Fruit fly (Drosophila melanogaster) whole organism, embryonic: ENCODE results near the gene CG18581.

ENCODE experiments used
- Atf3 ChIP-seq: fragments of 200-800 bp; sonication (Bioruptor generic); optimal IDR thresholded peaks from 3 replicates; lab custom pipeline; 2016; ENCODE audit warnings: missing biosample characterization, missing genetic modification characterization
- Awh ChIP-seq: fragments of 200-800 bp; sonication (Bioruptor generic); IDR thresholded peaks from 2 replicates; pipeline ENCODE4, ENCODE4 v1.3.6; 2022; ENCODE audit warnings: missing biosample characterization, missing genetic modification characterization
- B-H2 ChIP-seq: fragments of 200-800 bp; sonication (Bioruptor generic); optimal IDR thresholded peaks from 2 replicates; lab custom pipeline; 2018; ENCODE audit warnings: missing biosample characterization, mild to moderate bottlenecking, missing genetic modification characterization
- CG10274 ChIP-seq: fragments of 200-800 bp; sonication (Bioruptor generic); optimal IDR thresholded peaks from 3 replicates; lab custom pipeline; 2017; ENCODE audit warnings: missing biosample characterization, mild to moderate bottlenecking, missing genetic modification characterization
- CG10979 ChIP-seq: fragments of 200-800 bp; sonication (Bioruptor generic); optimal IDR thresholded peaks from 2 replicates; lab custom pipeline; 2018; ENCODE audit warnings: missing biosample characterization, mild to moderate bottlenecking, missing genetic modification characterization, moderate library complexity
- CG12104 ChIP-seq: fragments of 200-800 bp; sonication (Bioruptor generic); optimal IDR thresholded peaks from 3 replicates; lab custom pipeline; 2016; ENCODE audit warnings: missing biosample characterization, missing genetic modification characterization
- CG12219 ChIP-seq: fragments of 200-800 bp; sonication (Bioruptor generic); optimal IDR thresholded peaks from 3 replicates; lab custom pipeline; 2018; ENCODE audit warnings: missing biosample characterization, mild to moderate bottlenecking, missing genetic modification characterization
- CG13424 ChIP-seq: fragments of 200-800 bp; sonication (Bioruptor generic); optimal IDR thresholded peaks from 2 replicates; lab custom pipeline; 2019; ENCODE audit warnings: missing biosample characterization, mild to moderate bottlenecking, missing genetic modification characterization, moderate library complexity
- CG15696 ChIP-seq: fragments of 200-800 bp; sonication (Bioruptor generic); optimal IDR thresholded peaks from 2 replicates; lab custom pipeline; 2019; ENCODE audit warnings: missing biosample characterization, mild to moderate bottlenecking, missing genetic modification characterization, moderate library complexity
- CG16813 ChIP-seq: fragments of 200-800 bp; sonication (Bioruptor generic); IDR thresholded peaks from 3 replicates; pipeline ENCODE4 v1.3.6; 2022; ENCODE audit warnings: missing biosample characterization, missing genetic modification characterization; ENCODE audit not compliant: partially characterized antibody
- CG18619 ChIP-seq: fragments of 200-800 bp; sonication (Bioruptor generic); optimal IDR thresholded peaks from 3 replicates; lab custom pipeline; 2017; ENCODE audit warnings: missing biosample characterization, mild to moderate bottlenecking, missing genetic modification characterization
- CG31224 ChIP-seq: fragments of 200-800 bp; sonication (Bioruptor generic); IDR thresholded peaks from 2 replicates; pipeline ENCODE4 v1.3.6; 2022; ENCODE audit warnings: missing biosample characterization, missing genetic modification characterization
- CG4282 ChIP-seq: fragments of 200-800 bp; sonication (Bioruptor generic); optimal IDR thresholded peaks from 2 replicates; lab custom pipeline; 2016; ENCODE audit warnings: missing biosample characterization, missing genetic modification characterization
- CG4328 ChIP-seq: fragments of 200-800 bp; sonication (Bioruptor generic); optimal IDR thresholded peaks from 3 replicates; lab custom pipeline; 2017; ENCODE audit warnings: missing biosample characterization, missing genetic modification reagents, missing genetic modification characterization
- CG4820 ChIP-seq: fragments of 200-800 bp; sonication (Bioruptor generic); optimal IDR thresholded peaks from 3 replicates; lab custom pipeline; 2016; ENCODE audit warnings: missing biosample characterization, missing genetic modification characterization
- CG7271 ChIP-seq: fragments of 200-800 bp; sonication (Bioruptor generic); optimal IDR thresholded peaks from 2 replicates; lab custom pipeline; 2018; ENCODE audit warnings: missing biosample characterization, mild to moderate bottlenecking, missing genetic modification characterization, moderate library complexity
- Fer1 ChIP-seq: fragments of 200-800 bp; sonication (Bioruptor generic); optimal IDR thresholded peaks from 2 replicates; lab custom pipeline; 2017; ENCODE audit warnings: missing biosample characterization, mild to moderate bottlenecking, missing genetic modification characterization
- HHEX ChIP-seq: fragments of 200-800 bp; sonication (Bioruptor generic); optimal IDR thresholded peaks from 3 replicates; lab custom pipeline; 2017; ENCODE audit warnings: missing biosample characterization, mild to moderate bottlenecking, missing genetic modification characterization, missing genetic modification reagents
- Hey ChIP-seq: fragments of 200-800 bp; sonication (Bioruptor generic); optimal IDR thresholded peaks from 3 replicates; lab custom pipeline; 2018; ENCODE audit warnings: missing biosample characterization, mild to moderate bottlenecking, missing genetic modification characterization
- HmgZ ChIP-seq: fragments of 200-800 bp; sonication (Bioruptor generic); optimal IDR thresholded peaks from 2 replicates; lab custom pipeline; 2018; ENCODE audit warnings: missing biosample characterization, mild to moderate bottlenecking, missing genetic modification characterization
- Hmr ChIP-seq: fragments of 200-800 bp; sonication (Bioruptor generic); optimal IDR thresholded peaks from 3 replicates; lab custom pipeline; 2017; ENCODE audit warnings: mild to moderate bottlenecking, missing biosample characterization, missing genetic modification reagents, missing genetic modification characterization
- Lhr ChIP-seq: fragments of 200-800 bp; sonication (Bioruptor generic); optimal IDR thresholded peaks from 3 replicates; lab custom pipeline; 2017; ENCODE audit warnings: mild to moderate bottlenecking, missing biosample characterization, missing genetic modification reagents, missing genetic modification characterization
- Myb ChIP-seq: fragments of 200-800 bp; sonication (Bioruptor generic); optimal IDR thresholded peaks from 2 replicates; lab custom pipeline; 2016; ENCODE audit warnings: missing biosample characterization, missing genetic modification characterization
- NC2β ChIP-seq: fragments of 200-800 bp; sonication (Bioruptor generic); optimal IDR thresholded peaks from 2 replicates; lab custom pipeline; 2016; ENCODE audit warnings: missing biosample characterization, missing genetic modification characterization
- Nf-YB ChIP-seq: fragments of 200-800 bp; sonication (Bioruptor generic); optimal IDR thresholded peaks from 3 replicates; lab custom pipeline; 2019; ENCODE audit warnings: missing biosample characterization, mild to moderate bottlenecking, missing genetic modification characterization, moderate library complexity
- Poxn ChIP-seq: fragments of 200-800 bp; sonication (Bioruptor generic); IDR thresholded peaks from 2 replicates; pipeline ENCODE4 v1.3.6; 2022; ENCODE audit warnings: missing biosample characterization, missing genetic modification characterization
- Taf1 ChIP-seq: fragments of 200-800 bp; sonication (Bioruptor generic); IDR thresholded peaks from 2 replicates; pipeline ENCODE4 v1.3.6; 2022; ENCODE audit warnings: missing biosample characterization, missing genetic modification characterization
- amos ChIP-seq: fragments of 200-800 bp; sonication (Bioruptor generic); IDR thresholded peaks from 2 replicates; pipeline ENCODE4 v1.3.6; 2022; ENCODE audit warnings: missing biosample characterization, missing genetic modification characterization; ENCODE audit not compliant: partially characterized antibody
- bcd ChIP-seq: fragments of 200-800 bp; sonication (Bioruptor generic); optimal IDR thresholded peaks from 2 replicates; lab custom pipeline; 2017; ENCODE audit warnings: missing biosample characterization, mild to moderate bottlenecking, missing genetic modification characterization
- bowl ChIP-seq: fragments of 200-800 bp; sonication (Bioruptor generic); IDR thresholded peaks from 2 replicates; pipeline ENCODE4 v1.3.6; 2022; ENCODE audit warnings: missing biosample characterization, missing genetic modification characterization
- cg ChIP-seq: fragments of 200-800 bp; sonication (Bioruptor generic); optimal IDR thresholded peaks from 3 replicates; lab custom pipeline; 2019; ENCODE audit warnings: missing biosample characterization, mild to moderate bottlenecking, missing genetic modification characterization, moderate library complexity
- chn ChIP-seq: fragments of 200-800 bp; sonication (Bioruptor generic); optimal IDR thresholded peaks from 2 replicates; lab custom pipeline; 2016; ENCODE audit warnings: missing biosample characterization, missing genetic modification characterization
- dati ChIP-seq: fragments of 200-800 bp; sonication (Bioruptor generic); IDR thresholded peaks from 2 replicates; pipeline ENCODE4 v1.3.6; 2022; ENCODE audit warnings: missing biosample characterization, missing genetic modification characterization
- ewg ChIP-seq: fragments of 200-800 bp; sonication (Bioruptor generic); optimal IDR thresholded peaks from 3 replicates; lab custom pipeline; 2017; ENCODE audit warnings: mild to moderate bottlenecking, missing biosample characterization, missing genetic modification reagents, missing genetic modification characterization
- ftz-f1 ChIP-seq: fragments of 200-800 bp; sonication (Bioruptor generic); optimal IDR thresholded peaks from 2 replicates; lab custom pipeline; 2016; ENCODE audit warnings: missing biosample characterization, missing genetic modification characterization
- gsb ChIP-seq: fragments of 200-800 bp; sonication (Bioruptor generic); IDR thresholded peaks from 2 replicates; pipeline ENCODE4 v1.3.6; 2022; ENCODE audit warnings: missing biosample characterization, missing genetic modification characterization
- kah ChIP-seq: fragments of 200-800 bp; sonication (Bioruptor generic); optimal IDR thresholded peaks from 2 replicates; lab custom pipeline; 2018; ENCODE audit warnings: missing biosample characterization, mild to moderate bottlenecking, missing genetic modification characterization
- lola ChIP-seq, 3 experiments: fragments of >200 bp in 2 of 3; fragments of 200-800 bp in 1 of 3; sonication (Bioruptor generic) in 1 of 3; optimal IDR thresholded peaks; 2 replicates each; lab custom pipeline; 2017 to 2019; ENCODE audit warnings: missing biosample characterization in 3 of 3, missing genetic modification characterization in 3 of 3, mild to moderate bottlenecking in 1 of 3, moderate library complexity in 1 of 3
- lov ChIP-seq, 2 experiments: fragments of 200-800 bp in 1 of 2; fragments of >200 bp in 1 of 2; sonication (Bioruptor generic) in 1 of 2; IDR thresholded peaks in 1 of 2; optimal IDR thresholded peaks in 1 of 2; 2 replicates in 1 of 2; 3 replicates in 1 of 2; pipeline versions ENCODE4 v1.3.6 to Lab custom; 2017 to 2022; ENCODE audit warnings: missing biosample characterization in 1 of 2, missing genetic modification characterization in 1 of 2
- luna ChIP-seq: fragments of 200-800 bp; sonication (Bioruptor generic); optimal IDR thresholded peaks from 2 replicates; lab custom pipeline; 2016; ENCODE audit warnings: missing biosample characterization, missing genetic modification characterization
- mam ChIP-seq: fragments of 200-800 bp; sonication (Bioruptor generic); optimal IDR thresholded peaks from 3 replicates; lab custom pipeline; 2016; ENCODE audit warnings: missing biosample characterization, missing genetic modification characterization
- nmo ChIP-seq: fragments of 200-800 bp; sonication (Bioruptor generic); optimal IDR thresholded peaks from 2 replicates; lab custom pipeline; 2018; ENCODE audit warnings: missing biosample characterization, mild to moderate bottlenecking, missing genetic modification characterization, moderate library complexity
- oc ChIP-seq: fragments of 200-800 bp; sonication (Bioruptor generic); optimal IDR thresholded peaks from 2 replicates; lab custom pipeline; 2018; ENCODE audit warnings: missing biosample characterization, mild to moderate bottlenecking, missing genetic modification characterization, moderate library complexity
- pan ChIP-seq, 4 experiments: fragments of >200 bp in 3 of 4; fragments of 200-800 bp in 1 of 4; sonication (Bioruptor generic) in 1 of 4; optimal IDR thresholded peaks in 3 of 4; IDR thresholded peaks in 1 of 4; 2 replicates each; pipeline versions ENCODE4 v1.3.6 to Lab custom; 2017 to 2022; ENCODE audit warnings: missing biosample characterization in 2 of 4, missing genetic modification characterization in 2 of 4, mixed read lengths in 1 of 4
- salm ChIP-seq: fragments of 200-800 bp; sonication (Bioruptor generic); optimal IDR thresholded peaks from 2 replicates; lab custom pipeline; 2018; ENCODE audit warnings: missing biosample characterization, mild to moderate bottlenecking, missing genetic modification characterization
- shn ChIP-seq: fragments of 200-800 bp; sonication (Bioruptor generic); optimal IDR thresholded peaks from 3 replicates; lab custom pipeline; 2016; ENCODE audit warnings: missing biosample characterization, missing genetic modification characterization
- tup ChIP-seq: fragments of 200-800 bp; sonication (Bioruptor generic); optimal IDR thresholded peaks from 2 replicates; lab custom pipeline; 2016; ENCODE audit warnings: missing biosample characterization, mild to moderate bottlenecking, missing genetic modification characterization, moderate library complexity
- zfh2 ChIP-seq: fragments of 200-800 bp; sonication (Bioruptor generic); optimal IDR thresholded peaks from 2 replicates; lab custom pipeline; 2016; ENCODE audit warnings: missing biosample characterization, missing genetic modification characterization

CG18581 gene

DNA sequence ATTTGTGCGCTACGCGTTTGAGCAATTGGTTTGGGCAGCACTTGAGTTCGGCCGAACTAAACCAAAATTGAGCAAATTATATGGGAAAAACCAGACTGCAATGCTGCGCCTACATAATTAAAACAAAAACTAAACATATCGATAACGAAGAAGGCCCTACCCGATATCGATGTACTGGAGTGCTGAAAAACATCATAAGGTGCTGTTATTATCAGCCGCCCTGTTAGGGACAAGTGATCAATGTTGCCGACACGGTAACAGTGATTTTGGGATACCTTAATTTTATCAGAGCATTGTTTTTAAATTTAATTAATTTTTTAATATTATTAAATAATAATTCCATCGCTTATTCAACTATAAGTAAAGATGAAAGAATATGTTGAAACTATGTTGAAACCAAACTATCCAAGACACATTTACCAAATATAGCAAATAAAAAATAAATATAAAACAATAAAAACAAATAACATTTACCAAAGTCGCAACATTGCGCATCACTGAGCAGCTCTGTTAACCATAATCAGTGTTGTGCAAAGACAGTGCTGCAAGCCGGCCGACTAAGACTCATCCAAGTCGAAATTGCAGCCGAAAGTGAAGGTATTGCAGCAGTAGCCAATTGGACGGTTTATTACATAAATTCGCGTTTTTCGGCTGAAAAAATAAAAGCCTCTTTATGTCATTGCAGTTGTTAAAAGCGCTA lies 44.7 kb upstream of the CG18581 start, which contains the start of the genes sstn, Plp and GlyRS (continued):
- TF ChIP-seq salm (tag; lab: Kevin White, UChicago) (no peak), CG31224 (no peak), cg (GFP tag; lab: Kevin White, UChicago) (no peak), CG10979 (tag; lab: Kevin White, UChicago) (peak; percentile 22), CG12219 (GFP tag; lab: Kevin White, UChicago) (no peak), nmo (GFP tag; lab: Kevin White, UChicago) (peak; percentile 58), lola (GFP tag; optimal IDR thresholded peaks at IDR 0.05; lab: Kevin White, UChicago) (peak in 1 of 3 experiments; percentile 40), ewg (GFP tag; lab: Kevin White, UChicago) (peak; percentile 18), HmgZ (tag; lab: Kevin White, UChicago) (peak; percentile 7), CG4820 (GFP tag; lab: Kevin White, UChicago) (peak; percentile 28), HHEX (GFP tag; lab: Kevin White, UChicago) (no peak), CG13424 (tag; lab: Kevin White, UChicago) (peak; percentile 32), Atf3 (GFP tag; lab: Kevin White, UChicago) (no peak), Lhr (GFP tag; lab: Kevin White, UChicago) (peak; percentile 1), Awh (GFP tag; lab: Robert Waterston, UW) (no peak), chn (GFP tag; lab: Kevin White, UChicago) (no peak), CG4282 (no peak), bcd (GFP tag; lab: Kevin White, UChicago) (peak; percentile 52), dati (GFP tag; lab: Robert Waterston, UW) (no peak), Poxn (no peak), tup (GFP tag; lab: Kevin White, UChicago) (no peak), Fer1 (GFP tag; lab: Kevin White, UChicago) (peak; percentile 32), Nf-YB (GFP tag; lab: Kevin White, UChicago) (no peak), zfh2 (peak; percentile 14), CG10274 (GFP tag; lab: Kevin White, UChicago) (no peak), amos (peak; percentile 61), CG7271 (tag; lab: Kevin White, UChicago) (no peak), CG12104 (peak; percentile 39), bowl (GFP tag; lab: Robert Waterston, UW) (no peak), CG16813 (GFP tag; lab: Robert Waterston, UW) (no peak), ftz-f1 (GFP tag; lab: Kevin White, UChicago) (no peak), shn (no peak), pan (optimal IDR thresholded peaks at IDR 0.05; lab: Kevin White, UChicago) (no peak), pan (GFP tag; optimal IDR thresholded peaks at IDR 0.05 in 1 of 2, IDR thresholded peaks at IDR 0.05 in 1 of 2) (no peak), gsb (GFP tag; lab: Robert Waterston, UW) (no peak), B-H2 (GFP tag; lab: Kevin White, UChicago) (peak; percentile 14), CG4328 (no peak), CG18619 (peak; percentile 57), lov (optimal IDR thresholded peaks at IDR 0.05; lab: Kevin White, UChicago) (no peak), lov (GFP tag; IDR thresholded peaks at IDR 0.05; lab: Robert Waterston, UW) (no peak), Hey (tag; lab: Kevin White, UChicago) (no peak), mam (no peak), Hmr (GFP tag; lab: Kevin White, UChicago) (peak; percentile 41), oc (tag; lab: Kevin White, UChicago) (peak; percentile 26), CG15696 (tag; lab: Kevin White, UChicago) (peak; percentile 37), Myb (GFP tag; lab: Kevin White, UChicago) (no peak), NC2β (GFP tag; lab: Kevin White, UChicago) (no peak), kah (GFP tag; lab: Kevin White, UChicago) (no peak), Taf1 (GFP tag; lab: Robert Waterston, UW) (no peak), luna (GFP tag; lab: Kevin White, UChicago) (no peak)
